Worm (Caenorhabditis elegans) whole organism, midembryonic: Measurements from ENCODE around the gene dhs-30.

Experiments
- T22C8.4 ChIP-seq: fragments of 200-800 bp; sonication (Bioruptor generic); IDR thresholded peaks from 2 replicates; pipeline ENCODE4 v1.3.6; 2022; ENCODE audit warnings: missing genetic modification characterization, missing compliant biosample characterization
- cog-1 ChIP-seq: sonication (generic microtip); optimal IDR thresholded peaks from 2 replicates; lab custom pipeline; 2016; ENCODE audit warnings: missing genetic modification characterization, missing compliant biosample characterization
- flt-1 ChIP-seq: fragments of 200-800 bp; sonication (Bioruptor generic); IDR thresholded peaks from 2 replicates; pipeline ENCODE4 v1.3.6; 2022; ENCODE audit warnings: missing genetic modification characterization, missing compliant biosample characterization
- klf-2 ChIP-seq: fragments of 200-800 bp; sonication (Bioruptor generic); conservative IDR thresholded peaks from 2 replicates; pipeline ENCODE4 v1.3.6; 2022; ENCODE audit warnings: missing genetic modification reagents, missing genetic modification characterization, missing compliant biosample characterization
- med-1 ChIP-seq: sonication (generic microtip); optimal IDR thresholded peaks from 2 replicates; lab custom pipeline; 2017; ENCODE audit warnings: missing genetic modification characterization, mild to moderate bottlenecking, missing compliant biosample characterization, antibody characterized with exemption, missing genetic modification reagents; ENCODE audit not compliant: insufficient read depth
- ref-1 ChIP-seq: fragments of 200-800 bp; sonication (Bioruptor generic); conservative IDR thresholded peaks from 2 replicates; pipeline ENCODE4 v1.3.6; 2022; ENCODE audit warnings: missing genetic modification reagents, missing genetic modification characterization, missing compliant biosample characterization
- tab-1 ChIP-seq: fragments of 200-800 bp; sonication (Bioruptor generic); IDR thresholded peaks from 2 replicates; pipeline ENCODE4 v1.3.6; 2022; ENCODE audit warnings: missing genetic modification characterization, missing compliant biosample characterization
- ztf-23 ChIP-seq: fragments of 200-800 bp; sonication (Bioruptor generic); IDR thresholded peaks from 2 replicates; pipeline ENCODE4 v1.3.6; 2022; ENCODE audit warnings: missing genetic modification reagents, missing genetic modification characterization, missing compliant biosample characterization
- ztf-29 ChIP-seq: fragments of 200-800 bp; sonication (Bioruptor generic); IDR thresholded peaks from 2 replicates; pipeline ENCODE4 v1.3.6; 2022; ENCODE audit warnings: missing genetic modification reagents, missing genetic modification characterization, missing compliant biosample characterization

Gene dhs-30

ce11 chrX:17197824-17198223, 37.8 kb downstream of the dhs-30 start:
- TF ChIP-seq cog-1 (tag; lab: Kevin White, UChicago) = no peak
- TF ChIP-seq flt-1 (GFP tag; lab: Robert Waterston, UW) = no peak
- TF ChIP-seq ztf-23 (GFP tag; lab: Robert Waterston, UW) = no peak
- TF ChIP-seq tab-1 (GFP tag; lab: Robert Waterston, UW) = no peak
- no peak for TF ChIP-seq T22C8.4 (GFP tag; lab: Robert Waterston, UW)
- no peak for TF ChIP-seq ztf-29 (GFP tag; lab: Robert Waterston, UW)
- no peak for TF ChIP-seq klf-2 (GFP tag; lab: Robert Waterston, UW)
- no peak for TF ChIP-seq ref-1 (GFP tag; lab: Robert Waterston, UW)
- TF ChIP-seq med-1 = no peak

ce11 chrX:17195080-17195479, 40.6 kb downstream of the dhs-30 start, which contains the start of gene B0302.5:
B0302.5 (minus strand) TSS chrX:17195137.
- no peak for TF ChIP-seq ztf-29 (GFP tag; lab: Robert Waterston, UW)
- TF ChIP-seq cog-1 (tag; lab: Kevin White, UChicago) = no peak
- no peak for TF ChIP-seq flt-1 (GFP tag; lab: Robert Waterston, UW)
- TF ChIP-seq T22C8.4 (GFP tag; lab: Robert Waterston, UW) = no peak
- no peak for TF ChIP-seq ztf-23 (GFP tag; lab: Robert Waterston, UW)
- TF ChIP-seq ref-1 (GFP tag; lab: Robert Waterston, UW) = no peak
- TF ChIP-seq tab-1 (GFP tag; lab: Robert Waterston, UW) = no peak
- TF ChIP-seq med-1 = no peak
- TF ChIP-seq klf-2 (GFP tag; lab: Robert Waterston, UW) = no peak

- no peak for TF ChIP-seq cog-1 (tag; lab: Kevin White, UChicago)
- TF ChIP-seq ztf-23 (GFP tag; lab: Robert Waterston, UW) = no peak
- no peak for TF ChIP-seq med-1
These were observed 49.8 kb downstream of the dhs-30 start, which contains the start of gene sid-3 for ce11 chrX:17185696-17186430. sid-3 (plus strand) TSS chrX:17186380.

- TF ChIP-seq cog-1 (tag; lab: Kevin White, UChicago) (peak; percentile 53), flt-1 (GFP tag; lab: Robert Waterston, UW) (0 out of 2 replicates have a peak, but pooled peaks have one; percentile 47), klf-2 (GFP tag; lab: Robert Waterston, UW) (no peak)
These were observed 51.3 kb downstream of the dhs-30 start for ce11 chrX:17184363-17184762.

ce11 chrX:17181220-17181619, 54.4 kb downstream of the dhs-30 start:
- TF ChIP-seq ztf-29 (GFP tag; lab: Robert Waterston, UW) (no peak), cog-1 (tag; lab: Kevin White, UChicago) (no peak), T22C8.4 (GFP tag; lab: Robert Waterston, UW) (no peak), ref-1 (GFP tag; lab: Robert Waterston, UW) (no peak), ztf-23 (GFP tag; lab: Robert Waterston, UW) (peak; percentile 48; the same call in 1 of the 2 replicates), klf-2 (GFP tag; lab: Robert Waterston, UW) (no peak), flt-1 (GFP tag; lab: Robert Waterston, UW) (peak; percentile 62)
